Worm (Caenorhabditis elegans) whole organism, late embryonic: ENCODE results near the gene C01G10.18.

Experiments used
- T23F11.4 ChIP-seq: fragments of 200-800 bp; sonication (Bioruptor generic); optimal IDR thresholded peaks from 2 replicates; lab custom pipeline; 2018; ENCODE audit warnings: mild to moderate bottlenecking, missing genetic modification characterization, missing compliant biosample characterization
- ama-1 ChIP-seq: fragments of 150-350 bp; optimal IDR thresholded peaks from 2 replicates; lab custom pipeline; 2014
- eyg-1 ChIP-seq: sonication (generic microtip); optimal IDR thresholded peaks from 2 replicates; lab custom pipeline; 2016; ENCODE audit warnings: missing genotype, missing genetic modification characterization, missing compliant biosample characterization
- fkh-10 ChIP-seq: fragments of 150-350 bp; optimal IDR thresholded peaks from 2 replicates; lab custom pipeline; 2014; ENCODE audit warnings: missing biosample characterization, missing genetic modification reagents, missing genetic modification characterization
- hlh-30 ChIP-seq: sonication (generic microtip); optimal IDR thresholded peaks from 2 replicates; lab custom pipeline; 2017; ENCODE audit warnings: antibody characterized with exemption, missing genetic modification characterization, missing compliant biosample characterization; ENCODE audit not compliant: insufficient read depth
- pag-3 ChIP-seq: sonication (generic microtip); optimal IDR thresholded peaks from 2 replicates; lab custom pipeline; 2016; ENCODE audit warnings: missing compliant biosample characterization, missing genetic modification characterization, borderline replicate concordance
- sdc-2 ChIP-seq: sonication (generic microtip); optimal IDR thresholded peaks from 2 replicates; lab custom pipeline; 2016; ENCODE audit warnings: missing genotype, missing genetic modification characterization, missing compliant biosample characterization
- sox-4 ChIP-seq: sonication (generic microtip); optimal IDR thresholded peaks from 2 replicates; lab custom pipeline; 2017; ENCODE audit warnings: mild to moderate bottlenecking, missing genetic modification characterization, inconsistent platforms, missing compliant biosample characterization
- unc-86 ChIP-seq: sonication (generic microtip); optimal IDR thresholded peaks from 2 replicates; lab custom pipeline; 2016; ENCODE audit warnings: missing genetic modification characterization, missing compliant biosample characterization

- TF ChIP-seq ama-1 (lab: Kevin White, UChicago) (no peak), T23F11.4 (GFP tag; lab: Kevin White, UChicago) (no peak), unc-86 (tag; lab: Kevin White, UChicago) (no peak), pag-3 (tag; lab: Kevin White, UChicago) (no peak), sdc-2 (no peak), sox-4 (tag; lab: Kevin White, UChicago) (no peak), hlh-30 (tag; lab: Kevin White, UChicago) (no peak), eyg-1 (tag; lab: Kevin White, UChicago) (no peak), fkh-10 (GFP tag; lab: Kevin White, UChicago) (no peak)
These were observed 4.2 kb upstream of the C01G10.18 start, which contains the start of gene txt-12 for ce11 chrV:15092666-15093065.
